Worm (Caenorhabditis elegans) whole organism, young adult: ENCODE data around the gene nhr-227.
"Not testable (repeated sequence)": the region's sequence is repeated elsewhere in the genome, so short reads cannot be mapped to it uniquely, and the experiment has no call there.

Source experiments
- B0261.1 ChIP-seq: sonication (generic microtip); optimal IDR thresholded peaks from 2 replicates; lab custom pipeline; 2016; ENCODE audit warnings: mild to moderate bottlenecking, missing genetic modification characterization, moderate library complexity, missing compliant biosample characterization
- F57C9.4 ChIP-seq: sonication (generic microtip); optimal IDR thresholded peaks from 2 replicates; lab custom pipeline; 2017; ENCODE audit warnings: mild to moderate bottlenecking, missing genetic modification characterization, missing compliant biosample characterization
- T07F8.4 ChIP-seq: sonication (generic microtip); optimal IDR thresholded peaks from 2 replicates; lab custom pipeline; 2016; ENCODE audit warnings: mild to moderate bottlenecking, missing genetic modification characterization, moderate library complexity, missing compliant biosample characterization
- Y67H2A.10 ChIP-seq: fragments of 200-800 bp; sonication (Bioruptor generic); conservative IDR thresholded peaks from 2 replicates; pipeline ENCODE4 v1.3.6; 2022; ENCODE audit warnings: missing genetic modification reagents, missing genetic modification characterization, missing compliant biosample characterization
- aptf-2 ChIP-seq: fragments of 200-800 bp; sonication (Bioruptor generic); conservative IDR thresholded peaks from 2 replicates; pipeline ENCODE4 v1.3.6; 2022; ENCODE audit warnings: missing genetic modification reagents, missing genetic modification characterization, missing compliant biosample characterization
- aptf-3 ChIP-seq: fragments of 200-800 bp; sonication (Bioruptor generic); IDR thresholded peaks from 2 replicates; pipeline ENCODE4 v1.3.6; 2022; ENCODE audit warnings: missing genetic modification characterization, missing compliant biosample characterization
- attf-5 ChIP-seq: fragments of 200-800 bp; sonication (Bioruptor generic); optimal IDR thresholded peaks from 2 replicates; lab custom pipeline; 2018; ENCODE audit warnings: mild to moderate bottlenecking, missing genetic modification characterization, missing compliant biosample characterization
- ceh-91 ChIP-seq: fragments of 200-800 bp; sonication (Bioruptor generic); IDR thresholded peaks from 2 replicates; pipeline ENCODE4 v1.3.6; 2022; ENCODE audit warnings: missing genetic modification reagents, missing genetic modification characterization, missing compliant biosample characterization
- dpl-1 ChIP-seq: fragments of 150-350 bp; optimal IDR thresholded peaks from 2 replicates; lab custom pipeline; 2014; ENCODE audit warnings: missing biosample characterization, missing genetic modification reagents, missing genetic modification characterization
- egrh-3 ChIP-seq: fragments of 200-800 bp; sonication (Bioruptor generic); IDR thresholded peaks from 2 replicates; pipeline ENCODE4 v1.3.6; 2022; ENCODE audit warnings: missing genetic modification reagents, missing genetic modification characterization, missing compliant biosample characterization
- fkh-3 ChIP-seq: sonication (generic microtip); optimal IDR thresholded peaks from 2 replicates; lab custom pipeline; 2016; ENCODE audit warnings: mild to moderate bottlenecking, missing genetic modification characterization, missing compliant biosample characterization
- lsy-27 ChIP-seq: sonication (generic microtip); optimal IDR thresholded peaks from 2 replicates; lab custom pipeline; 2017; ENCODE audit warnings: missing genetic modification characterization, mild to moderate bottlenecking, missing compliant biosample characterization, antibody characterized with exemption, missing genotype, borderline replicate concordance; ENCODE audit not compliant: insufficient read depth
- madf-10 ChIP-seq: sonication (generic microtip); optimal IDR thresholded peaks from 2 replicates; lab custom pipeline; 2016; ENCODE audit warnings: mild to moderate bottlenecking, missing genetic modification characterization, missing compliant biosample characterization
- madf-6 ChIP-seq: fragments of 200-800 bp; sonication (Bioruptor generic); IDR thresholded peaks from 2 replicates; pipeline ENCODE4 v1.3.6; 2022; ENCODE audit warnings: missing genetic modification reagents, missing genetic modification characterization, missing compliant biosample characterization
- mcd-1 ChIP-seq: fragments of 200-800 bp; sonication (Bioruptor generic); IDR thresholded peaks from 2 replicates; pipeline ENCODE4 v1.3.6; 2022; ENCODE audit warnings: missing genetic modification reagents, missing genetic modification characterization, missing compliant biosample characterization
- nfyb-1 ChIP-seq: fragments of 200-800 bp; sonication (Bioruptor generic); IDR thresholded peaks from 2 replicates; pipeline ENCODE4 v1.3.6; 2022; ENCODE audit warnings: missing genetic modification reagents, missing genetic modification characterization, missing compliant biosample characterization
- rpc-1 ChIP-seq, 2 experiments: fragments of 150-350 bp in 1 of 2; sonication (generic microtip) in 1 of 2; optimal IDR thresholded peaks; 2 replicates each; lab custom pipeline; 2014 to 2018; ENCODE audit warnings: missing biosample characterization in 1 of 2, missing genetic modification characterization in 1 of 2, missing genetic modification reagents in 1 of 2, missing genotype in 1 of 2
- snpc-1.1 ChIP-seq: sonication (generic microtip); optimal IDR thresholded peaks from 2 replicates; lab custom pipeline; 2017; ENCODE audit warnings: missing genetic modification characterization, mild to moderate bottlenecking, missing compliant biosample characterization, antibody characterized with exemption, moderate library complexity, missing genotype, missing genetic modification reagents; ENCODE audit not compliant: insufficient read depth
- snpc-4 ChIP-seq, 5 experiments: fragments of 150-350 bp in 1 of 5; sonication (generic microtip) in 4 of 5; optimal IDR thresholded peaks; 2 replicates each; lab custom pipeline; 2014 to 2018; ENCODE audit warnings: missing genetic modification characterization in 5 of 5, missing biosample characterization in 3 of 5, antibody characterized with exemption in 2 of 5, mild to moderate bottlenecking in 2 of 5, missing compliant biosample characterization in 2 of 5, missing genotype in 2 of 5, moderate library complexity in 2 of 5, missing genetic modification reagents in 1 of 5
- sptf-2 ChIP-seq: fragments of 200-800 bp; sonication (Bioruptor generic); optimal IDR thresholded peaks from 2 replicates; lab custom pipeline; 2018; ENCODE audit warnings: mild to moderate bottlenecking, missing genetic modification characterization, missing compliant biosample characterization
- tbp1 ChIP-seq: fragments of 200-800 bp; sonication (Bioruptor generic); optimal IDR thresholded peaks from 2 replicates; lab custom pipeline; 2018; ENCODE audit warnings: mild to moderate bottlenecking, missing genetic modification characterization, missing compliant biosample characterization
- ztf-25 ChIP-seq: fragments of 200-800 bp; sonication (Bioruptor generic); IDR thresholded peaks from 2 replicates; pipeline ENCODE4 v1.3.6; 2022; ENCODE audit warnings: missing genetic modification reagents, missing genetic modification characterization, missing compliant biosample characterization

nhr-227 gene

DNA sequence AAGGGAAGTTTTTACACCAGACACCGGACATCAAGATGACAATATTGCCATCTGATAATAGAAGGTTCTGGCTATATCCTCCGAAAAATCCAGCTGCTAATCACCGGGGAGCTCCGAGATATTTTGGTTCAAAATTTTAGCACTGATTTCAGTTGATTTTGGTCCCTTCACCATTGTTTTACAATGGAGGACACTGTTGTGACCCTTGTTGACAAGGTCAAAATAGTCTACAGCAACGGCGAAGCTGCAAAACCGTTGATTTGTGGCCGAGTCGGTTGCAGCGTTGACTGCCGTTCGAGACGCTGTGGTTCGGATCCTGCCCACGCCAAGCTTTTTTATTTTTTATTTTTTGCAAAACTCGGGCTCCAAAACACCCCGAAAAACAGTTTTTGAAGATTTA is 42.6 kb downstream of the nhr-227 start:
- peak; percentile 53 for TF ChIP-seq B0261.1
- peak; percentile 68 for TF ChIP-seq tbp1 (GFP tag; lab: Kevin White, UChicago)
- TF ChIP-seq rpc-1 (optimal IDR thresholded peaks at IDR 0.05; lab: Kevin White, UChicago) = not testable (repeated sequence)
- peak; percentile 43 for TF ChIP-seq rpc-1 (tag; optimal IDR thresholded peaks at IDR 0.05; lab: Kevin White, UChicago)

DNA sequence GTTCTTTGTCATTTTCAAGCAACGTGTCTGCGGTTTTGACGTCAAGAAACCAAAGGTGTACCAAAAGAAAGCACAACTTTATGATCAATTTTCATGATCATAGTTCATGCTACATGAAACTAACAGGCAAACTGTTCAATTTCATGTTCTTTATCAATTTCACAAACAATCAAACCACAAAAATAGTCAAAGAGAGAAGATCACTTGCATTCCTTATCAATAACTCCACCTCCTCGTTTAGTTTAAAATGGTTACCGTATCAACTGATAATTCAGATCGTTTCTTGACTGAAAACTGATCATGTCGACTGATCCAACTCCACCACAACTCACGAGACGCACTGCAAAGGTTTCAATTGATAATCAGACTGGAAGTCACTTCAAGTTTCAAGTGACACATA is 44.9 kb downstream of the nhr-227 start, which contains the start of gene pud-1.1:
Gene pud-1.1, plus strand, starts transcription at position 301 of the 400 bp plus-strand sequence.
- TF ChIP-seq nfyb-1 (GFP tag; lab: Robert Waterston, UW); ztf-25; Y67H2A.10: not testable (repeated sequence)

DNA sequence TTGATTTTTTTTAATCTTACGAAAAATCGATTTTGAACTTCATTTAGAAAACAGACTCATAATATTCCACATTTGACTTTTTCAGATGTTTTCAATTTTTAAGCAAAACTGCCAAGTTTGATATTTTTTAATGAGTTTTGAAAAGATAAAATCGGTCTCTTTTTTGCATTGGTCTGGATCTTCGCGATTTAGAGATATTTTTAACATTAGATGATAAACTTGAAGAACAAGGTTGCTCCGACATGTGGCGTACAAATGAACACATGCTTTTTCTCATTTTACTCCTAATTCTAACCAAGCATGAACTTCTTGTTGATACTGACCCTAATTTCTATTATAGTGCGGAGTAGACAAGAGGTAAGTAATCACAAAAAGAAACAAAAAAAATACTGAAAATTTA is 46.4 kb downstream of the nhr-227 start, which contains the start of gene irld-32:
Gene irld-32, plus strand, starts transcription at position 301 of the 400 bp plus-strand sequence.
- TF ChIP-seq sptf-2 (GFP tag; lab: Kevin White, UChicago); lsy-27; T07F8.4 (tag; lab: Kevin White, UChicago): not testable (repeated sequence)

DNA sequence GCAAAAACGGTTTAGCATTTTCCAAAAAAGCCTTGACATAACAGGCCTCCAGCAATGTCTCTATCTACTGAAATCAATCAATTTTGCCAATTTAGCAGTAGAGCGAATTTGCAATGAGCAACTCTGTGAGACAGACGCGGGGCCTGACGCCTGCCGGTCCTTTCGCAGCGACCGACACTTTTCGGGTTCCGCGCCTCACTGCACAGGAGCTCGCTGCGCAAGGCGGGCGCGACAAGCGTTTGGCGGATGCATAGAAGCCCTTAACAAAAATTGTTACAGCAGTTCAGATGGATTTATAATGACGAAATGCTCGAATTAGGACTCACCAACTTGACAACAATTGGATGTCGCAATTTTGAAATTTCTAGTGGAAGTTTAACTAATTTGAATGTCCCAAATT is 47.6 kb downstream of the nhr-227 start:
- not testable (repeated sequence) for TF ChIP-seq snpc-4 (GFP tag; optimal IDR thresholded peaks at IDR 0.05; lab: Kevin White, UChicago)
- TF ChIP-seq snpc-4 (tag; optimal IDR thresholded peaks at IDR 0.05; lab: Kevin White, UChicago) (peak in 1 of 4 experiments; percentile 8), aptf-3 (0 out of 2 replicates have a peak, but pooled peaks have one; percentile 70), egrh-3 (GFP tag; lab: Robert Waterston, UW) (peak; percentile 72; the same call in 1 of the 2 replicates), mcd-1 (peak; percentile 52), madf-6 (0 out of 2 replicates have a peak, but pooled peaks have one; percentile 7)

DNA sequence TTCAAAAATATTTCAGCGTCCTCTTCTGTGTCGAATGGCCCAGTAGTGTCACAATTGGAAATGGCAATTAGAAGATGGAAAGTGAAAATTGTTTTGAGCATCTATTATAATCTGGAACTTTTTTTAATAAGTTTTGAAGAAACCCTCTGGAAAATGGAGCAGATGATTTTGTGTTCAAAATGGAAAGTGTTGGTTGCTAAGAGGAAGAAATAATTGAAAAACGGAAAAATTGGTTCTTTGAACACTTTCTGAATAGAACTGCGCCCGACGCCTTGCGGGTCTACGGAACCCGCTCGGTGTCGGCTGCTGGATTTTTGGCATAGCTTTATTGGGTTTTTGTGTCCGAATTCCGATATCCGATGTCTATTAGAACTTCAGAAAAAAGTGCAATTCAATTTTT is 50.9 kb downstream of the nhr-227 start, which contains the start of gene irld-28:
Gene irld-28, minus strand, starts transcription at position 101 of the 400 bp plus-strand sequence.
- TF ChIP-seq madf-10 (tag; lab: Kevin White, UChicago) (no peak), fkh-3 (tag; lab: Kevin White, UChicago) (no peak), snpc-1.1 (no peak), ceh-91 (GFP tag; lab: Robert Waterston, UW) (no peak), attf-5 (GFP tag; lab: Kevin White, UChicago) (no peak), F57C9.4 (tag; lab: Kevin White, UChicago) (no peak), aptf-2 (no peak), dpl-1 (GFP tag; lab: Kevin White, UChicago) (no peak), rpc-1 (optimal IDR thresholded peaks at IDR 0.05; lab: Kevin White, UChicago) (no peak), rpc-1 (tag; optimal IDR thresholded peaks at IDR 0.05; lab: Kevin White, UChicago) (no peak)
